Worm (Caenorhabditis elegans): Measurements from ENCODE around the gene C42D4.18.
A peak's percentile ranks its signal among the peaks of the same experiment; 100 is the strongest.

The C42D4.18 gene

ce11 chrIV:7186756-7187155, 20.2 kb downstream of the C42D4.18 start, which contains the start of gene str-249:
Gene str-249, minus strand, starts transcription at chrIV:7186856.
- TF ChIP-seq mdl-1 (tag; optimal IDR thresholded peaks at IDR 0.05) (no peak), ceh-82 (tag; optimal IDR thresholded peaks at IDR 0.05) (no peak), nhr-23 (tag; optimal IDR thresholded peaks at IDR 0.05) (no peak)

- TF ChIP-seq fos-1 (tag; optimal IDR thresholded peaks at IDR 0.05), result no peak
- no peak for TF ChIP-seq unc-62 (GFP tag; optimal IDR thresholded peaks at IDR 0.05)
- TF ChIP-seq crh-2 (tag; optimal IDR thresholded peaks at IDR 0.05), result no peak
- TF ChIP-seq lin-11 (tag; optimal IDR thresholded peaks at IDR 0.05), result no peak
- no peak for TF ChIP-seq nhr-23 (tag; optimal IDR thresholded peaks at IDR 0.05)
- no peak for TF ChIP-seq mbf-1 (tag; optimal IDR thresholded peaks at IDR 0.05)
Observed at ce11 chrIV:7188030-7188429, 21.4 kb downstream of the C42D4.18 start, which contains the start of gene C42D4.13. Gene C42D4.13, minus strand, starts transcription at chrIV:7188130.

ce11 chrIV:7188528-7189422, 22.2 kb downstream of the C42D4.18 start, which contains the start of gene srlf-7:
Gene srlf-7, plus strand, starts transcription at chrIV:7189287.
- TF ChIP-seq nhr-129 (tag; optimal IDR thresholded peaks at IDR 0.05) (peak; percentile 27), nhr-21 (tag; optimal IDR thresholded peaks at IDR 0.05) (peak; percentile 41), mdl-1 (tag; optimal IDR thresholded peaks at IDR 0.05) (peak in 1 of 2 experiments; percentile 11), lin-39 (tag; optimal IDR thresholded peaks at IDR 0.05) (no peak), alr-1 (tag; optimal IDR thresholded peaks at IDR 0.05) (no peak), crh-2 (tag; optimal IDR thresholded peaks at IDR 0.05) (peak; percentile 76), sma-9 (GFP tag; optimal IDR thresholded peaks at IDR 0.05) (peak; percentile 82), sma-9 (tag; optimal IDR thresholded peaks at IDR 0.05) (no peak), sem-4 (tag; optimal IDR thresholded peaks at IDR 0.05) (no peak), nhr-6 (tag; optimal IDR thresholded peaks at IDR 0.05) (no peak), nhr-25 (tag; optimal IDR thresholded peaks at IDR 0.05) (peak; percentile 70), lsy-2 (tag; optimal IDR thresholded peaks at IDR 0.05) (no peak), gmeb-1 (tag; optimal IDR thresholded peaks at IDR 0.05) (peak; percentile 75), ztf-11 (tag; optimal IDR thresholded peaks at IDR 0.05) (no peak), sma-3 (GFP tag; optimal IDR thresholded peaks at IDR 0.05) (peak; percentile 78), F13H6.1 (tag; optimal IDR thresholded peaks at IDR 0.05) (peak; percentile 43), egl-27 (tag; optimal IDR thresholded peaks at IDR 0.05) (peak; percentile 77), ama-1 (optimal IDR thresholded peaks at IDR 0.05) (no peak), ceh-16 (tag; optimal IDR thresholded peaks at IDR 0.05) (no peak), dmd-4 (tag; optimal IDR thresholded peaks at IDR 0.05) (no peak), fos-1 (tag; optimal IDR thresholded peaks at IDR 0.05) (peak; percentile 98), nhr-12 (tag; optimal IDR thresholded peaks at IDR 0.05) (no peak), nhr-23 (tag; optimal IDR thresholded peaks at IDR 0.05) (no peak), skn-1 (tag; optimal IDR thresholded peaks at IDR 0.05) (no peak), nhr-237 (tag; optimal IDR thresholded peaks at IDR 0.05) (no peak), blmp-1 (tag; optimal IDR thresholded peaks at IDR 0.05; ENCODE audit: insufficient read depth) (peak; percentile 77), Y55F3AM.14 (GFP tag; optimal IDR thresholded peaks at IDR 0.05) (no peak), unc-39 (tag; optimal IDR thresholded peaks at IDR 0.05) (no peak), lin-11 (tag; optimal IDR thresholded peaks at IDR 0.05) (no peak), C34F6.9 (tag; optimal IDR thresholded peaks at IDR 0.05) (peak; percentile 21)

- TF ChIP-seq ama-1 (optimal IDR thresholded peaks at IDR 0.05) (no peak), sma-9 (GFP tag; optimal IDR thresholded peaks at IDR 0.05) (peak; percentile 83), sma-9 (tag; optimal IDR thresholded peaks at IDR 0.05) (no peak), crh-2 (tag; optimal IDR thresholded peaks at IDR 0.05) (peak; percentile 47), peb-1 (tag; optimal IDR thresholded peaks at IDR 0.05) (no peak), aly-2 (tag; optimal IDR thresholded peaks at IDR 0.05) (no peak), R02D3.7 (tag; optimal IDR thresholded peaks at IDR 0.05) (no peak), nhr-129 (tag; optimal IDR thresholded peaks at IDR 0.05) (no peak), nhr-23 (tag; optimal IDR thresholded peaks at IDR 0.05) (no peak), nhr-237 (tag; optimal IDR thresholded peaks at IDR 0.05) (no peak), egl-27 (tag; optimal IDR thresholded peaks at IDR 0.05) (no peak), nhr-77 (tag; optimal IDR thresholded peaks at IDR 0.05) (no peak), mbf-1 (tag; optimal IDR thresholded peaks at IDR 0.05) (no peak), sma-3 (GFP tag; optimal IDR thresholded peaks at IDR 0.05) (peak; percentile 38), nhr-21 (tag; optimal IDR thresholded peaks at IDR 0.05) (peak; percentile 0), skn-1 (tag; optimal IDR thresholded peaks at IDR 0.05) (no peak), gmeb-1 (tag; optimal IDR thresholded peaks at IDR 0.05) (peak; percentile 51), dmd-4 (tag; optimal IDR thresholded peaks at IDR 0.05) (no peak), mab-5 (tag; optimal IDR thresholded peaks at IDR 0.05) (no peak), ztf-1 (GFP tag; conservative IDR thresholded peaks at IDR 0.05) (no peak), lin-11 (tag; optimal IDR thresholded peaks at IDR 0.05) (no peak), ceh-82 (tag; optimal IDR thresholded peaks at IDR 0.05) (no peak), blmp-1 (tag; optimal IDR thresholded peaks at IDR 0.05; ENCODE audit: insufficient read depth) (no peak), sem-4 (tag; optimal IDR thresholded peaks at IDR 0.05) (no peak), lsy-2 (tag; optimal IDR thresholded peaks at IDR 0.05) (no peak), nhr-12 (tag; optimal IDR thresholded peaks at IDR 0.05) (no peak), unc-55 (GFP tag; optimal IDR thresholded peaks at IDR 0.05) (no peak), fos-1 (tag; optimal IDR thresholded peaks at IDR 0.05) (peak; percentile 78), nhr-25 (tag; optimal IDR thresholded peaks at IDR 0.05) (no peak), C34F6.9 (tag; optimal IDR thresholded peaks at IDR 0.05) (no peak), Y55F3AM.14 (GFP tag; optimal IDR thresholded peaks at IDR 0.05) (no peak), ZK546.5 (tag; optimal IDR thresholded peaks at IDR 0.05) (no peak), snpc-4 (tag; optimal IDR thresholded peaks at IDR 0.05) (no peak)
Observed at ce11 chrIV:7190409-7190808, 23.8 kb downstream of the C42D4.18 start.
